Fruit fly (Drosophila melanogaster) whole organism, adult: ENCODE results near the gene SclB.

Experiments
- CG11617 ChIP-seq: fragments of 200-800 bp; sonication (Bioruptor generic); optimal IDR thresholded peaks from 2 replicates; lab custom pipeline; 2017; ENCODE audit warnings: mild to moderate bottlenecking, missing biosample characterization, missing genetic modification reagents, missing genetic modification characterization
- CG12768 ChIP-seq: fragments of 200-800 bp; sonication (Bioruptor generic); optimal IDR thresholded peaks from 2 replicates; lab custom pipeline; 2017; ENCODE audit warnings: missing biosample characterization, missing genetic modification characterization, mild to moderate bottlenecking, moderate library complexity, missing genetic modification reagents
- CG1620 ChIP-seq: fragments of 200-800 bp; sonication (Bioruptor generic); optimal IDR thresholded peaks from 2 replicates; lab custom pipeline; 2016; ENCODE audit warnings: missing biosample characterization, missing genetic modification characterization
- CG33017 ChIP-seq: fragments of 200-800 bp; sonication (Bioruptor generic); optimal IDR thresholded peaks from 2 replicates; lab custom pipeline; 2018; ENCODE audit warnings: missing biosample characterization, mild to moderate bottlenecking, missing genetic modification characterization, moderate library complexity
- CG5204 ChIP-seq: fragments of 200-800 bp; sonication (Bioruptor generic); optimal IDR thresholded peaks from 2 replicates; lab custom pipeline; 2016; ENCODE audit warnings: missing biosample characterization, missing genetic modification characterization
- CG7045 ChIP-seq: fragments of 200-800 bp; sonication (Bioruptor generic); optimal IDR thresholded peaks from 2 replicates; lab custom pipeline; 2017; ENCODE audit warnings: missing biosample characterization, mild to moderate bottlenecking, missing genetic modification characterization
- CG7101 ChIP-seq: fragments of 200-800 bp; sonication (Bioruptor generic); optimal IDR thresholded peaks from 2 replicates; lab custom pipeline; 2018; ENCODE audit warnings: missing biosample characterization, mild to moderate bottlenecking, missing genetic modification characterization, moderate library complexity
- Hr96 ChIP-seq: fragments of 200-800 bp; sonication (Bioruptor generic); optimal IDR thresholded peaks from 2 replicates; lab custom pipeline; 2016; ENCODE audit warnings: missing biosample characterization, missing genetic modification characterization
- Mnt ChIP-seq: fragments of 200-800 bp; sonication (Bioruptor generic); optimal IDR thresholded peaks from 2 replicates; lab custom pipeline; 2016; ENCODE audit warnings: missing biosample characterization, mild to moderate bottlenecking, missing genetic modification characterization
- cic ChIP-seq: fragments of 200-800 bp; sonication (Bioruptor generic); optimal IDR thresholded peaks from 2 replicates; lab custom pipeline; 2017; ENCODE audit warnings: missing biosample characterization, mild to moderate bottlenecking, missing genetic modification characterization, moderate library complexity
- cnc ChIP-seq, 2 experiments: fragments of >200 bp; optimal IDR thresholded peaks; 2 replicates each; lab custom pipeline; 2017
- kay ChIP-seq: fragments of 200-800 bp; sonication (Bioruptor generic); peaks from one replicate; lab custom pipeline; 2016; ENCODE audit warnings: missing biosample characterization, missing genetic modification characterization, borderline replicate concordance
- ovo ChIP-seq: fragments of 200-800 bp; sonication (Bioruptor generic); optimal IDR thresholded peaks from 2 replicates; lab custom pipeline; 2016; ENCODE audit warnings: missing biosample characterization, missing genetic modification characterization
- tj ChIP-seq: fragments of 200-800 bp; sonication (Bioruptor generic); optimal IDR thresholded peaks from 3 replicates; lab custom pipeline; 2017; ENCODE audit warnings: missing biosample characterization, mild to moderate bottlenecking, missing genetic modification characterization, moderate library complexity

DNA sequence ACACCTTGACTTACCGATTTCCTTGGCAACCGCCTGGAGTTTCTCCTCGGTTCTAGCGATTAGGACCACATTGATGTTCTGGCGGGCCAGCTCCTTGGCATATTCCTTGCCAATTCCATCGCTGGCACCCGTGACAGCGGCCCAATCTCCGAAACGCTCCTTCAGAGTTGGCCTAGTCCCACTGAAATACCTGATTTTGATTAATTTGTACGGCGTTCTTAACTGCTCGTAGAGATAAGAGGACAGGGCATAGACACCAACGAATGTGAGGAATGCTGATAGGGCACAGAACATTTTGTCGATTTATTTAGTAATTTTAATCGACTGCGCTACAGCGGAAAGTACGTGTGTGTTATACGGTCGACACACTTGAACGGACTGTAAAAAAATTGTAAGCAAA lies 23.4 kb downstream of the SclB start, which contains the start of gene CG6012:
- no peak for TF ChIP-seq CG1620 (GFP tag; lab: Kevin White, UChicago)
- no peak for TF ChIP-seq CG5204 (GFP tag; lab: Kevin White, UChicago)
- no peak for TF ChIP-seq Hr96 (GFP tag; lab: Kevin White, UChicago)
- no peak for TF ChIP-seq CG12768 (GFP tag; lab: Kevin White, UChicago)
- TF ChIP-seq CG11617 (GFP tag; lab: Kevin White, UChicago): no peak
- no peak for TF ChIP-seq cnc (optimal IDR thresholded peaks at IDR 0.05; lab: Kevin White, UChicago)
- no peak for TF ChIP-seq kay (GFP tag; lab: Kevin White, UChicago)
- no peak for TF ChIP-seq CG7045 (GFP tag; lab: Kevin White, UChicago)
- no peak for TF ChIP-seq CG33017 (tag; lab: Kevin White, UChicago)
- TF ChIP-seq CG7101 (tag; lab: Kevin White, UChicago): no peak
- no peak for TF ChIP-seq tj
- TF ChIP-seq cic: peak; percentile 11
- TF ChIP-seq ovo (GFP tag; lab: Kevin White, UChicago): no peak
- no peak for TF ChIP-seq Mnt
